Fruit fly (Drosophila melanogaster): ENCODE data around the gene CG17234.

dm6 chr2L:2214004-2214403 is 38.8 kb upstream of the CG17234 start, which contains the start of the genes Uch and CG34174:
- TF ChIP-seq EcR (GFP tag; optimal IDR thresholded peaks at IDR 0.05) = no peak
- TF ChIP-seq fd96Ca (GFP tag; IDR thresholded peaks at IDR 0.05) = no peak
- TF ChIP-seq Pif1B (GFP tag; optimal IDR thresholded peaks at IDR 0.05) = no peak
- no peak for TF ChIP-seq CG17806 (tag; optimal IDR thresholded peaks at IDR 0.05)

Measured in whole organism, pupa.